Fruit fly (Drosophila melanogaster) whole organism, embryonic: ENCODE measurements around the gene CG7557.

Experiments used
- ATbp ChIP-seq: fragments of 200-800 bp; sonication (Bioruptor generic); optimal IDR thresholded peaks from 2 replicates; lab custom pipeline; 2017; ENCODE audit warnings: missing biosample characterization, mild to moderate bottlenecking, missing genetic modification characterization, missing genetic modification reagents
- BEAF-32 ChIP-seq: fragments of 200-800 bp; sonication (Bioruptor generic); optimal IDR thresholded peaks from 3 replicates; lab custom pipeline; 2017; ENCODE audit warnings: missing biosample characterization, missing genetic modification characterization, mild to moderate bottlenecking, moderate library complexity, missing genetic modification reagents
- BtbVII ChIP-seq: fragments of 200-800 bp; sonication (Bioruptor generic); optimal IDR thresholded peaks from 3 replicates; lab custom pipeline; 2017; ENCODE audit warnings: missing biosample characterization, mild to moderate bottlenecking, missing genetic modification characterization
- CG10147 ChIP-seq: fragments of 200-800 bp; sonication (Bioruptor generic); optimal IDR thresholded peaks from 2 replicates; lab custom pipeline; 2019; ENCODE audit warnings: missing biosample characterization, mild to moderate bottlenecking, missing genetic modification characterization, moderate library complexity
- CG10431 ChIP-seq: fragments of 200-800 bp; sonication (Bioruptor generic); optimal IDR thresholded peaks from 3 replicates; lab custom pipeline; 2018; ENCODE audit warnings: missing biosample characterization, mild to moderate bottlenecking, missing genetic modification characterization
- CG10979 ChIP-seq: fragments of 200-800 bp; sonication (Bioruptor generic); optimal IDR thresholded peaks from 2 replicates; lab custom pipeline; 2018; ENCODE audit warnings: missing biosample characterization, mild to moderate bottlenecking, missing genetic modification characterization, moderate library complexity
- CG11085 ChIP-seq: fragments of 200-800 bp; sonication (Bioruptor generic); IDR thresholded peaks from 2 replicates; pipeline ENCODE4 v1.3.6; 2022; ENCODE audit warnings: missing biosample characterization, missing genetic modification characterization
- CG11247 ChIP-seq: fragments of 200-800 bp; sonication (Bioruptor generic); IDR thresholded peaks from 2 replicates; pipeline ENCODE4 v1.3.6; 2022; ENCODE audit warnings: missing biosample characterization, missing genetic modification characterization
- CG11398 ChIP-seq: fragments of 200-800 bp; sonication (Bioruptor generic); optimal IDR thresholded peaks from 2 replicates; lab custom pipeline; 2016; ENCODE audit warnings: missing biosample characterization, missing genetic modification characterization
- CG11504 ChIP-seq: fragments of 200-800 bp; sonication (Bioruptor generic); optimal IDR thresholded peaks from 3 replicates; lab custom pipeline; 2019; ENCODE audit warnings: missing biosample characterization, mild to moderate bottlenecking, missing genetic modification characterization, moderate library complexity
- CG11695 ChIP-seq: fragments of 200-800 bp; sonication (Bioruptor generic); IDR thresholded peaks from 3 replicates; pipeline ENCODE4 v1.3.6; 2022; ENCODE audit warnings: missing biosample characterization, missing genetic modification characterization
- CG12104 ChIP-seq: fragments of 200-800 bp; sonication (Bioruptor generic); optimal IDR thresholded peaks from 3 replicates; lab custom pipeline; 2016; ENCODE audit warnings: missing biosample characterization, missing genetic modification characterization
- CG14667 ChIP-seq: fragments of 200-800 bp; sonication (Bioruptor generic); IDR thresholded peaks from 2 replicates; pipeline ENCODE4 v1.3.6; 2022; ENCODE audit warnings: missing biosample characterization, missing genetic modification characterization
- CG2199 ChIP-seq: fragments of 200-800 bp; sonication (Bioruptor generic); IDR thresholded peaks from 3 replicates; pipeline ENCODE4 v1.3.6; 2022; ENCODE audit warnings: missing biosample characterization, missing genetic modification characterization
- CG2678 ChIP-seq: fragments of 200-800 bp; sonication (Bioruptor generic); optimal IDR thresholded peaks from 3 replicates; lab custom pipeline; 2019; ENCODE audit warnings: missing biosample characterization, mild to moderate bottlenecking, missing genetic modification characterization, moderate library complexity
- CG31441 ChIP-seq: fragments of 200-800 bp; sonication (Bioruptor generic); IDR thresholded peaks from 2 replicates; pipeline ENCODE4 v1.3.6; 2022; ENCODE audit warnings: missing biosample characterization, missing genetic modification characterization
- CG32767 ChIP-seq: fragments of 200-800 bp; sonication (Bioruptor generic); IDR thresholded peaks from 2 replicates; pipeline ENCODE4 v1.3.6; 2022; ENCODE audit warnings: missing biosample characterization, missing genetic modification characterization
- CG4730 ChIP-seq: fragments of 200-800 bp; sonication (Bioruptor generic); IDR thresholded peaks from 2 replicates; pipeline ENCODE4 v1.3.6; 2022; ENCODE audit warnings: missing biosample characterization, missing genetic modification characterization
- CG6175 ChIP-seq: fragments of 200-800 bp; sonication (Bioruptor generic); IDR thresholded peaks from 3 replicates; pipeline ENCODE4 v1.3.6; 2022; ENCODE audit warnings: missing biosample characterization, missing genetic modification characterization
- CG7556 ChIP-seq: fragments of 200-800 bp; sonication (Bioruptor generic); optimal IDR thresholded peaks from 2 replicates; lab custom pipeline; 2017; ENCODE audit warnings: missing biosample characterization, mild to moderate bottlenecking, missing genetic modification characterization
- CG7963 ChIP-seq: fragments of 200-800 bp; sonication (Bioruptor generic); IDR thresholded peaks from 3 replicates; pipeline ENCODE4 v1.3.6; 2022; ENCODE audit warnings: missing biosample characterization, missing genetic modification characterization; ENCODE audit not compliant: partially characterized antibody
- CG8281 ChIP-seq: fragments of 200-800 bp; sonication (Bioruptor generic); optimal IDR thresholded peaks from 2 replicates; lab custom pipeline; 2018; ENCODE audit warnings: missing biosample characterization, mild to moderate bottlenecking, missing genetic modification characterization, moderate library complexity
- CG9609 ChIP-seq: fragments of 200-800 bp; sonication (Bioruptor generic); optimal IDR thresholded peaks from 3 replicates; lab custom pipeline; 2016; ENCODE audit warnings: missing biosample characterization, missing genetic modification characterization
- D ChIP-seq, 2 experiments: fragments of 200-800 bp in 1 of 2; fragments of >200 bp in 1 of 2; sonication (Bioruptor generic) in 1 of 2; optimal IDR thresholded peaks; 2 replicates in 1 of 2; 3 replicates in 1 of 2; lab custom pipeline; 2017; ENCODE audit warnings: mild to moderate bottlenecking in 1 of 2, missing biosample characterization in 1 of 2, missing genetic modification characterization in 1 of 2, missing genetic modification reagents in 1 of 2
- ERR ChIP-seq: fragments of 200-800 bp; sonication (Bioruptor generic); optimal IDR thresholded peaks from 2 replicates; lab custom pipeline; 2016; ENCODE audit warnings: missing biosample characterization, missing genetic modification characterization
- Gsc ChIP-seq: fragments of 200-800 bp; sonication (Bioruptor generic); IDR thresholded peaks from 2 replicates; pipeline ENCODE4 v1.3.6; 2022; ENCODE audit warnings: missing biosample characterization, missing genetic modification characterization
- HmgZ ChIP-seq: fragments of 200-800 bp; sonication (Bioruptor generic); optimal IDR thresholded peaks from 2 replicates; lab custom pipeline; 2018; ENCODE audit warnings: missing biosample characterization, mild to moderate bottlenecking, missing genetic modification characterization
- Hr39 ChIP-seq: fragments of >200 bp; optimal IDR thresholded peaks from 2 replicates; lab custom pipeline; 2017
- Kr ChIP-seq: fragments of 200-800 bp; sonication (Bioruptor generic); optimal IDR thresholded peaks from 2 replicates; lab custom pipeline; 2017; ENCODE audit warnings: missing biosample characterization, mild to moderate bottlenecking, missing genetic modification characterization
- Myb ChIP-seq: fragments of 200-800 bp; sonication (Bioruptor generic); optimal IDR thresholded peaks from 2 replicates; lab custom pipeline; 2016; ENCODE audit warnings: missing biosample characterization, missing genetic modification characterization
- Scr ChIP-seq: fragments of 200-800 bp; sonication (Bioruptor generic); IDR thresholded peaks from 2 replicates; pipeline ENCODE4 v1.3.6; 2022; ENCODE audit warnings: missing biosample characterization, missing genetic modification characterization; ENCODE audit not compliant: partially characterized antibody
- al ChIP-seq: fragments of 200-800 bp; sonication (Bioruptor generic); IDR thresholded peaks from 2 replicates; pipeline ENCODE4 v1.3.6; 2022; ENCODE audit warnings: missing biosample characterization, missing genetic modification characterization
- amos ChIP-seq: fragments of 200-800 bp; sonication (Bioruptor generic); IDR thresholded peaks from 2 replicates; pipeline ENCODE4 v1.3.6; 2022; ENCODE audit warnings: missing biosample characterization, missing genetic modification characterization; ENCODE audit not compliant: partially characterized antibody
- ato ChIP-seq: fragments of 200-800 bp; sonication (Bioruptor generic); IDR thresholded peaks from 2 replicates; pipeline ENCODE4 v1.3.6; 2022; ENCODE audit warnings: missing biosample characterization, missing genetic modification characterization; ENCODE audit not compliant: partially characterized antibody
- bigmax ChIP-seq: fragments of 200-800 bp; sonication (Bioruptor generic); optimal IDR thresholded peaks from 2 replicates; lab custom pipeline; 2018; ENCODE audit warnings: missing biosample characterization, mild to moderate bottlenecking, missing genetic modification characterization
- grau ChIP-seq: fragments of 200-800 bp; optimal IDR thresholded peaks from 3 replicates; lab custom pipeline; 2019; ENCODE audit warnings: missing biosample characterization, mild to moderate bottlenecking, missing genetic modification characterization, moderate library complexity
- hb ChIP-seq: fragments of 200-800 bp; sonication (Bioruptor generic); IDR thresholded peaks from 3 replicates; pipeline ENCODE4 v1.3.6; 2022; ENCODE audit warnings: missing biosample characterization, missing genetic modification characterization; ENCODE audit not compliant: partially characterized antibody
- insv ChIP-seq, 2 experiments: fragments of 200-800 bp; sonication (Bioruptor generic); optimal IDR thresholded peaks; 3 replicates each; lab custom pipeline; 2016 to 2018; ENCODE audit warnings: missing biosample characterization in 2 of 2, missing genetic modification characterization in 2 of 2
- jing ChIP-seq: fragments of 200-800 bp; sonication (Bioruptor generic); optimal IDR thresholded peaks from 2 replicates; lab custom pipeline; 2018; ENCODE audit warnings: missing biosample characterization, mild to moderate bottlenecking, missing genetic modification characterization
- kay ChIP-seq: fragments of 200-800 bp; sonication (Bioruptor generic); optimal IDR thresholded peaks from 2 replicates; lab custom pipeline; 2016; ENCODE audit warnings: missing biosample characterization, missing genetic modification characterization
- lola ChIP-seq, 3 experiments: fragments of >200 bp in 2 of 3; fragments of 200-800 bp in 1 of 3; sonication (Bioruptor generic) in 1 of 3; optimal IDR thresholded peaks; 2 replicates each; lab custom pipeline; 2017 to 2019; ENCODE audit warnings: missing biosample characterization in 3 of 3, missing genetic modification characterization in 3 of 3, mild to moderate bottlenecking in 1 of 3, moderate library complexity in 1 of 3
- lov ChIP-seq, 2 experiments: fragments of 200-800 bp in 1 of 2; fragments of >200 bp in 1 of 2; sonication (Bioruptor generic) in 1 of 2; IDR thresholded peaks in 1 of 2; optimal IDR thresholded peaks in 1 of 2; 2 replicates in 1 of 2; 3 replicates in 1 of 2; pipeline versions ENCODE4 v1.3.6 to Lab custom; 2017 to 2022; ENCODE audit warnings: missing biosample characterization in 1 of 2, missing genetic modification characterization in 1 of 2
- oc ChIP-seq: fragments of 200-800 bp; sonication (Bioruptor generic); optimal IDR thresholded peaks from 2 replicates; lab custom pipeline; 2018; ENCODE audit warnings: missing biosample characterization, mild to moderate bottlenecking, missing genetic modification characterization, moderate library complexity
- p53 ChIP-seq: fragments of 200-800 bp; sonication (Bioruptor generic); optimal IDR thresholded peaks from 2 replicates; lab custom pipeline; 2016; ENCODE audit warnings: missing biosample characterization, missing genetic modification characterization
- tin ChIP-seq: fragments of 200-800 bp; sonication (Bioruptor generic); optimal IDR thresholded peaks from 3 replicates; lab custom pipeline; 2016; ENCODE audit warnings: missing biosample characterization, missing genetic modification characterization
- wor ChIP-seq: fragments of 200-800 bp; sonication (Bioruptor generic); IDR thresholded peaks from 2 replicates; pipeline ENCODE4 v1.3.6; 2022; ENCODE audit warnings: missing biosample characterization, missing genetic modification characterization
- zen2 ChIP-seq: fragments of 200-800 bp; sonication (Bioruptor generic); IDR thresholded peaks from 3 replicates; pipeline ENCODE4 v1.3.6; 2022; ENCODE audit warnings: missing biosample characterization, missing genetic modification characterization; ENCODE audit not compliant: partially characterized antibody
- zf30C ChIP-seq: fragments of 200-800 bp; sonication (Bioruptor generic); optimal IDR thresholded peaks from 3 replicates; lab custom pipeline; 2018; ENCODE audit warnings: missing biosample characterization, mild to moderate bottlenecking, missing genetic modification characterization

Gene CG7557

DNA sequence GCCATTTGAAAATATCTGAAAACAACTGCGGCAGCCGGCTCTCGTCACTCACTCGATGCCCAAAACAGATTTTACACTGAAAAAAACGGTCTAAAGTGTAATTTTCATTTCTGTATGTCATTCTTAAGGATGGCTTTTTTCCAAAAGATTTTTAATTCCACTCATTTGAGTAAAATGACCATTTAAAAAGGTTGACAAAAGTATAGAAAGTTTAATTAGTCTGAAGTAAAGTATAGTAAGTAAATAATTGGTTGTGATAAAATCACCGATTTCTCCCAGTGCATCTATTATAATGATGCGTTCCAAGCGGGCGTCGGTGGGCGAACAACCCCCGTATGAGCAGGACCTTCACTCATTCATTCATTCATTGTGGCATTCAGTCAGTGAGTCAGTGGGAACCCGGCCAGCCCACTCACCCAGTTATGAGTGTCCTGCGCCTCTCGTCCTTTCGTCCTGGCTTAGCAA is 22.6 kb upstream of the CG7557 start (continued):
- no peak for TF ChIP-seq lov (optimal IDR thresholded peaks at IDR 0.05; lab: Kevin White, UChicago)
- peak; percentile 66; the same call in 2 of the 3 replicates for TF ChIP-seq lov (GFP tag; IDR thresholded peaks at IDR 0.05; lab: Robert Waterston, UW)
- TF ChIP-seq CG11398 (GFP tag; lab: Kevin White, UChicago), result peak; percentile 19
- TF ChIP-seq ERR, result no peak
- TF ChIP-seq ato (GFP tag; lab: Robert Waterston, UW), result no peak
- no peak for TF ChIP-seq zen2
- peak; percentile 49; the same call in 1 of the 2 replicates for TF ChIP-seq wor (GFP tag; lab: Robert Waterston, UW)
- peak; percentile 83 for TF ChIP-seq CG11504 (tag; lab: Kevin White, UChicago)
- TF ChIP-seq insv (GFP tag; optimal IDR thresholded peaks at IDR 0.05; lab: Kevin White, UChicago), result no peak
- peak; percentile 93 for TF ChIP-seq CG7556 (GFP tag; lab: Kevin White, UChicago)
- no peak for TF ChIP-seq CG7963
- TF ChIP-seq ATbp (GFP tag; lab: Kevin White, UChicago), result peak; percentile 76
- TF ChIP-seq lola (GFP tag; optimal IDR thresholded peaks at IDR 0.05; lab: Kevin White, UChicago), result peak in 1 of 3 experiments; percentile 85
- TF ChIP-seq CG6175 (GFP tag; lab: Robert Waterston, UW), result 0 out of 3 replicates have a peak, but pooled peaks have one; percentile 29
- no peak for TF ChIP-seq amos (GFP tag; lab: Robert Waterston, UW)
- TF ChIP-seq Gsc (GFP tag; lab: Robert Waterston, UW), result no peak; the same call in 1 of the 2 replicates
- TF ChIP-seq al (GFP tag; lab: Robert Waterston, UW), result no peak
- 0 out of 2 replicates have a peak, but pooled peaks have one; percentile 32 for TF ChIP-seq CG11085 (GFP tag; lab: Robert Waterston, UW)
- peak; percentile 92 for TF ChIP-seq CG10979 (tag; lab: Kevin White, UChicago)
- no peak for TF ChIP-seq p53
- TF ChIP-seq HmgZ, result peak; percentile 31
- TF ChIP-seq CG10147 (GFP tag; lab: Kevin White, UChicago), result peak; percentile 25
- no peak for TF ChIP-seq Scr
- TF ChIP-seq CG14667 (GFP tag; lab: Robert Waterston, UW), result peak; percentile 52; the same call in 1 of the 2 replicates
- TF ChIP-seq grau (tag; lab: Kevin White, UChicago), result peak; percentile 65
- TF ChIP-seq hb, result no peak
- TF ChIP-seq Hr39 (lab: Kevin White, UChicago), result no peak
- peak; percentile 88 for TF ChIP-seq CG31441 (GFP tag; lab: Robert Waterston, UW)
- TF ChIP-seq CG2678, result peak; percentile 88
- peak; percentile 67; the same call in 2 of the 3 replicates for TF ChIP-seq CG2199 (GFP tag; lab: Robert Waterston, UW)
- TF ChIP-seq BtbVII (GFP tag; lab: Kevin White, UChicago), result peak; percentile 62
- peak; percentile 91 for TF ChIP-seq zf30C (GFP tag; lab: Kevin White, UChicago)
- TF ChIP-seq CG9609, result no peak
- TF ChIP-seq CG8281 (tag; lab: Kevin White, UChicago), result peak; percentile 98
- peak; percentile 77 for TF ChIP-seq CG32767 (GFP tag; lab: Robert Waterston, UW)
- peak; percentile 40 for TF ChIP-seq Myb (GFP tag; lab: Kevin White, UChicago)
- TF ChIP-seq CG11695 (GFP tag; lab: Robert Waterston, UW), result peak; percentile 86
- peak; percentile 15 for TF ChIP-seq jing (GFP tag; lab: Kevin White, UChicago)
- peak; percentile 37 for TF ChIP-seq kay (GFP tag; lab: Kevin White, UChicago)
- peak; percentile 61; the same call in 1 of the 2 replicates for TF ChIP-seq CG4730 (GFP tag; lab: Robert Waterston, UW)
- TF ChIP-seq BEAF-32 (GFP tag; lab: Kevin White, UChicago), result no peak
- no peak for TF ChIP-seq oc (tag; lab: Kevin White, UChicago)
- TF ChIP-seq Kr, result no peak
- no peak for TF ChIP-seq D (optimal IDR thresholded peaks at IDR 0.05; lab: Kevin White, UChicago)
- TF ChIP-seq D (GFP tag; optimal IDR thresholded peaks at IDR 0.05; lab: Kevin White, UChicago), result peak; percentile 92
- peak; percentile 39 for TF ChIP-seq CG12104 (GFP tag; lab: Kevin White, UChicago)
- TF ChIP-seq bigmax, result no peak
- TF ChIP-seq CG10431, result peak; percentile 59
- peak; percentile 75 for TF ChIP-seq tin (GFP tag; lab: Kevin White, UChicago)
- TF ChIP-seq CG11247, result peak; percentile 36; the same call in 1 of the 2 replicates
